2 fruit fly cellular contexts compared by ENCODE assay signal in the genomic region with DNA sequence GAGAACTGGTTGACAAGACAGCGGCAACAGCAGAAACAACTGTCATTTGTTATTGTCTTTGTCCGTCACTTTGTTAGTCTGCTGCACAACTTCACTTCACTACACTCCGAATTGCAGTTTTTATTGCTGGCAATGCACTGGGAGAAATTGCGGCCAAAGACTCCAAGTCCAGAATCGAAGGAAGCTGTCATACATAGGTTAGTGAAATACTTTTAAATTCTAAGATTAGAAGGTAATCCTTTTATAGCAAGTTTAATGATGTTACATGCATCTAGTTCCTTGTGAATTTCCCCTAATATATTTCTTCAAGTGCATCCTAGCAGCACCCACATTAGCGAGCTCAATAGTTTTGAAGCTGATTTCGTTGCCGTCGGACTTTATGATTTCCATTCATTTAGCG.
A peak's percentile ranks its signal among the peaks of the same experiment; 100 is the strongest.
TF ChIP-seq lines count a peak whose summit lies in the region.

No protein-coding gene starts in this region.

TF ChIP-seq in whole organism, embryonic, 481 proteins besides CTCF, POLR2A, EP300 and RAD21 (continued from another document and continues in another):
- TF ChIP-seq Ets65A (GFP tag; lab: Kevin White, UChicago): no peak
- TF ChIP-seq CG6854 (GFP tag; optimal IDR thresholded peaks at IDR 0.05; lab: Kevin White, UChicago): no peak
- no peak for TF ChIP-seq Hr39 (optimal IDR thresholded peaks at IDR 0.05; lab: Kevin White, UChicago)
- TF ChIP-seq D19B (GFP tag; optimal IDR thresholded peaks at IDR 0.05; lab: Kevin White, UChicago): no peak
- peak; percentile 19 for TF ChIP-seq CG30431 (GFP tag; optimal IDR thresholded peaks at IDR 0.05; lab: Kevin White, UChicago)
- peak; percentile 37 for TF ChIP-seq trem (tag; optimal IDR thresholded peaks at IDR 0.05; lab: Kevin White, UChicago)
- TF ChIP-seq CG16779 (GFP tag; IDR thresholded peaks at IDR 0.05; lab: Robert Waterston, UW): no peak
- peak; percentile 57 for TF ChIP-seq NC2β (GFP tag; optimal IDR thresholded peaks at IDR 0.05; lab: Kevin White, UChicago)
- peak; percentile 23 to 65 for TF ChIP-seq bsh (GFP tag; optimal IDR thresholded peaks at IDR 0.05; lab: Kevin White, UChicago)
- TF ChIP-seq Sox100B (GFP tag; optimal IDR thresholded peaks at IDR 0.05; lab: Kevin White, UChicago): peak; percentile 58
- TF ChIP-seq Hr51 (GFP tag; optimal IDR thresholded peaks at IDR 0.05; lab: Kevin White, UChicago): peak in 1 of 2 experiments; percentile 42
- no peak for TF ChIP-seq pan (optimal IDR thresholded peaks at IDR 0.05; lab: Kevin White, UChicago)
- peak in 1 of 2 experiments; percentile 41 for TF ChIP-seq pan (GFP tag; optimal IDR thresholded peaks at IDR 0.05 in 1 of 2, IDR thresholded peaks at IDR 0.05 in 1 of 2)
- TF ChIP-seq Abd-B (GFP tag; optimal IDR thresholded peaks at IDR 0.05; lab: Kevin White, UChicago): peak; percentile 19
- peak in 1 of 2 experiments; percentile 25 for TF ChIP-seq dpn (GFP tag; optimal IDR thresholded peaks at IDR 0.05; lab: Kevin White, UChicago)
- TF ChIP-seq bowl (GFP tag; IDR thresholded peaks at IDR 0.05; lab: Robert Waterston, UW): no peak
- 0 out of 2 replicates have a peak, but pooled peaks have one; percentile 27 for TF ChIP-seq CG31441 (GFP tag; IDR thresholded peaks at IDR 0.05; lab: Robert Waterston, UW)
- TF ChIP-seq Spps (tag; optimal IDR thresholded peaks at IDR 0.05; lab: Kevin White, UChicago): peak; percentile 45
- TF ChIP-seq tap (tag; optimal IDR thresholded peaks at IDR 0.05; lab: Kevin White, UChicago): no peak
- no peak for TF ChIP-seq ro (GFP tag; IDR thresholded peaks at IDR 0.05; lab: Robert Waterston, UW)
- peak; percentile 65 for TF ChIP-seq ATbp (GFP tag; optimal IDR thresholded peaks at IDR 0.05; lab: Kevin White, UChicago)
- peak; percentile 70 for TF ChIP-seq CG1603 (tag; optimal IDR thresholded peaks at IDR 0.05; lab: Kevin White, UChicago)
- TF ChIP-seq amos (GFP tag; IDR thresholded peaks at IDR 0.05; lab: Robert Waterston, UW; ENCODE audit: partially characterized antibody): no peak
- no peak for TF ChIP-seq Atf3 (GFP tag; optimal IDR thresholded peaks at IDR 0.05; lab: Kevin White, UChicago)
- TF ChIP-seq Hr3 (GFP tag; optimal IDR thresholded peaks at IDR 0.05; lab: Kevin White, UChicago): no peak
- 0 out of 3 replicates have a peak, but pooled peaks have one; percentile 21 for TF ChIP-seq row (GFP tag; IDR thresholded peaks at IDR 0.05; lab: Robert Waterston, UW)
- TF ChIP-seq Stat92E (GFP tag; optimal IDR thresholded peaks at IDR 0.05; lab: Kevin White, UChicago): no peak
- TF ChIP-seq fd102C (GFP tag; optimal IDR thresholded peaks at IDR 0.05; lab: Kevin White, UChicago): peak; percentile 18
- TF ChIP-seq gsb-n (tag; optimal IDR thresholded peaks at IDR 0.05; lab: Kevin White, UChicago): peak; percentile 3
- peak; percentile 52; the same call in 2 of the 3 replicates for TF ChIP-seq dysf (GFP tag; IDR thresholded peaks at IDR 0.05; lab: Robert Waterston, UW)
- TF ChIP-seq Ptx1 (GFP tag; IDR thresholded peaks at IDR 0.05; lab: Robert Waterston, UW): peak; percentile 44; the same call in 1 of the 2 replicates
- peak; percentile 59; the same call in 1 of the 2 replicates for TF ChIP-seq Awh (GFP tag; IDR thresholded peaks at IDR 0.05; lab: Robert Waterston, UW)
- TF ChIP-seq CG14667 (GFP tag; IDR thresholded peaks at IDR 0.05; lab: Robert Waterston, UW): no peak; the same call in 1 of the 2 replicates
- TF ChIP-seq CG13894 (tag; optimal IDR thresholded peaks at IDR 0.05; lab: Kevin White, UChicago): no peak
- TF ChIP-seq CG10431 (GFP tag; optimal IDR thresholded peaks at IDR 0.05; lab: Kevin White, UChicago): no peak
- peak; percentile 25 for TF ChIP-seq gcm (GFP tag; optimal IDR thresholded peaks at IDR 0.05; lab: Kevin White, UChicago)
- no peak for TF ChIP-seq Trl (optimal IDR thresholded peaks at IDR 0.05; lab: Kevin White, UChicago)
- TF ChIP-seq Trl (GFP tag; optimal IDR thresholded peaks at IDR 0.05; lab: Kevin White, UChicago): no peak
- TF ChIP-seq Oaz (GFP tag; IDR thresholded peaks at IDR 0.05; lab: Robert Waterston, UW): no peak
- TF ChIP-seq CG2120 (GFP tag; optimal IDR thresholded peaks at IDR 0.05; lab: Kevin White, UChicago): no peak
- TF ChIP-seq CG9215 (GFP tag; IDR thresholded peaks at IDR 0.05; lab: Robert Waterston, UW): no peak
- peak; percentile 12 for TF ChIP-seq Sry-β (GFP tag; optimal IDR thresholded peaks at IDR 0.05; lab: Kevin White, UChicago)
- no peak for TF ChIP-seq CG7745 (tag; optimal IDR thresholded peaks at IDR 0.05; lab: Kevin White, UChicago)
- TF ChIP-seq Eip74EF (GFP tag; optimal IDR thresholded peaks at IDR 0.05; lab: Kevin White, UChicago): no peak
- peak; percentile 39 for TF ChIP-seq lab (GFP tag; optimal IDR thresholded peaks at IDR 0.05; lab: Kevin White, UChicago)
- peak; percentile 32 for TF ChIP-seq CG8924 (tag; optimal IDR thresholded peaks at IDR 0.05; lab: Kevin White, UChicago)
- TF ChIP-seq Asciz (GFP tag; optimal IDR thresholded peaks at IDR 0.05; lab: Kevin White, UChicago): peak; percentile 49
- peak; percentile 39 for TF ChIP-seq vvl (GFP tag; IDR thresholded peaks at IDR 0.05; lab: Robert Waterston, UW)
- no peak for TF ChIP-seq sc (optimal IDR thresholded peaks at IDR 0.05; lab: Kevin White, UChicago)
- peak; percentile 19 for TF ChIP-seq sc (GFP tag; optimal IDR thresholded peaks at IDR 0.05; lab: Kevin White, UChicago)
- TF ChIP-seq unpg (GFP tag; optimal IDR thresholded peaks at IDR 0.05; lab: Kevin White, UChicago): peak; percentile 49
- peak; percentile 5 for TF ChIP-seq jumu (GFP tag; optimal IDR thresholded peaks at IDR 0.05; lab: Kevin White, UChicago)
- no peak for TF ChIP-seq Hmr (GFP tag; optimal IDR thresholded peaks at IDR 0.05; lab: Kevin White, UChicago)
- no peak for TF ChIP-seq crol (GFP tag; IDR thresholded peaks at IDR 0.05; lab: Robert Waterston, UW)
- TF ChIP-seq CG13775 (GFP tag; optimal IDR thresholded peaks at IDR 0.05; lab: Kevin White, UChicago): no peak
- TF ChIP-seq Hmx (GFP tag; optimal IDR thresholded peaks at IDR 0.05; lab: Kevin White, UChicago): no peak
- TF ChIP-seq pfk (GFP tag; optimal IDR thresholded peaks at IDR 0.05; lab: Kevin White, UChicago): no peak
- TF ChIP-seq Optix (GFP tag; IDR thresholded peaks at IDR 0.05; lab: Robert Waterston, UW): peak; percentile 37; the same call in 1 of the 3 replicates
- TF ChIP-seq CG33213 (GFP tag; optimal IDR thresholded peaks at IDR 0.05; lab: Kevin White, UChicago): peak; percentile 8
- peak; percentile 37 for TF ChIP-seq btn (GFP tag; optimal IDR thresholded peaks at IDR 0.05; lab: Kevin White, UChicago)
- TF ChIP-seq Elba2 (GFP tag; optimal IDR thresholded peaks at IDR 0.05; lab: Kevin White, UChicago): no peak
- no peak for TF ChIP-seq CG7928 (GFP tag; optimal IDR thresholded peaks at IDR 0.05; lab: Kevin White, UChicago)
- TF ChIP-seq CG10654 (GFP tag; optimal IDR thresholded peaks at IDR 0.05; lab: Kevin White, UChicago): peak; percentile 20
- no peak for TF ChIP-seq CG7987 (GFP tag; optimal IDR thresholded peaks at IDR 0.05; lab: Kevin White, UChicago)

TF ChIP-seq in whole organism, prepupa, 60 proteins besides CTCF, POLR2A, EP300 and RAD21 (continued from another document):
- TF ChIP-seq salr (GFP tag; optimal IDR thresholded peaks at IDR 0.05; lab: Kevin White, UChicago) (peak in 1 of 2 experiments; percentile 72), Sox14 (GFP tag; optimal IDR thresholded peaks at IDR 0.05; lab: Kevin White, UChicago) (peak; percentile 80), CG1621 (tag; optimal IDR thresholded peaks at IDR 0.05; lab: Kevin White, UChicago) (peak; percentile 61), CG7368 (GFP tag; optimal IDR thresholded peaks at IDR 0.05; lab: Kevin White, UChicago) (peak; percentile 76), CG8632 (GFP tag; optimal IDR thresholded peaks at IDR 0.05; lab: Kevin White, UChicago) (peak; percentile 53), dac (GFP tag; optimal IDR thresholded peaks at IDR 0.05; lab: Kevin White, UChicago) (peak; percentile 81), CG34406 (GFP tag; optimal IDR thresholded peaks at IDR 0.05; lab: Kevin White, UChicago) (peak; percentile 74), CG3919 (GFP tag; optimal IDR thresholded peaks at IDR 0.05; lab: Kevin White, UChicago) (peak; percentile 88), achi (GFP tag; optimal IDR thresholded peaks at IDR 0.05; lab: Kevin White, UChicago) (peak; percentile 77), Gug (GFP tag; IDR thresholded peaks at IDR 0.05; lab: Robert Waterston, UW) (peak; percentile 88), Hr38 (GFP tag; optimal IDR thresholded peaks at IDR 0.05; lab: Kevin White, UChicago) (no peak), CG16779 (tag; optimal IDR thresholded peaks at IDR 0.05; lab: Kevin White, UChicago) (peak; percentile 58), esn (GFP tag; optimal IDR thresholded peaks at IDR 0.05; lab: Kevin White, UChicago) (peak; percentile 70), CG11762 (GFP tag; optimal IDR thresholded peaks at IDR 0.05; lab: Kevin White, UChicago; ENCODE audit: insufficient read depth) (peak; percentile 72), fkh (GFP tag; optimal IDR thresholded peaks at IDR 0.05; lab: Kevin White, UChicago) (no peak), net (GFP tag; optimal IDR thresholded peaks at IDR 0.05; lab: Kevin White, UChicago) (peak; percentile 86), Met (GFP tag; optimal IDR thresholded peaks at IDR 0.05; lab: Kevin White, UChicago) (peak; percentile 64), CG6163 (GFP tag; IDR thresholded peaks at IDR 0.05; lab: Robert Waterston, UW) (peak; percentile 94), Ets21C (GFP tag; optimal IDR thresholded peaks at IDR 0.05; lab: Kevin White, UChicago) (peak; percentile 50), lz (GFP tag; optimal IDR thresholded peaks at IDR 0.05; lab: Kevin White, UChicago) (peak; percentile 70), CG3032 (tag; optimal IDR thresholded peaks at IDR 0.05; lab: Kevin White, UChicago) (peak; percentile 66), svp (GFP tag; lab: Kevin White, UChicago) (peak; percentile 85), ss (GFP tag; optimal IDR thresholded peaks at IDR 0.05; lab: Kevin White, UChicago) (peak; percentile 35 to 42), CG15336 (GFP tag; IDR thresholded peaks at IDR 0.05; lab: Robert Waterston, UW) (peak; percentile 92), CG6808 (GFP tag; optimal IDR thresholded peaks at IDR 0.05; lab: Kevin White, UChicago) (peak; percentile 70), Eip75B (GFP tag; optimal IDR thresholded peaks at IDR 0.05; lab: Kevin White, UChicago) (peak; percentile 77), fd59A (GFP tag; optimal IDR thresholded peaks at IDR 0.05; lab: Kevin White, UChicago) (peak; percentile 54), spab (GFP tag; optimal IDR thresholded peaks at IDR 0.05; lab: Kevin White, UChicago) (peak; percentile 69), vri (GFP tag; optimal IDR thresholded peaks at IDR 0.05; lab: Kevin White, UChicago) (no peak), CG31627 (GFP tag; optimal IDR thresholded peaks at IDR 0.05; lab: Kevin White, UChicago) (peak; percentile 62), Blimp-1 (GFP tag; optimal IDR thresholded peaks at IDR 0.05; lab: Kevin White, UChicago) (no peak), CG10631 (GFP tag; optimal IDR thresholded peaks at IDR 0.05; lab: Kevin White, UChicago) (peak; percentile 74), CG6792 (GFP tag; optimal IDR thresholded peaks at IDR 0.05; lab: Kevin White, UChicago) (peak; percentile 71), CG4318 (GFP tag; optimal IDR thresholded peaks at IDR 0.05; lab: Kevin White, UChicago) (peak; percentile 85), eg (GFP tag; IDR thresholded peaks at IDR 0.05; lab: Robert Waterston, UW) (peak; percentile 94), Eip78C (GFP tag; lab: Kevin White, UChicago) (peak; percentile 95), Sox102F (GFP tag; optimal IDR thresholded peaks at IDR 0.05; lab: Kevin White, UChicago) (peak; percentile 62), pdm3 (GFP tag; optimal IDR thresholded peaks at IDR 0.05; lab: Kevin White, UChicago) (peak; percentile 83), Hr4 (GFP tag; optimal IDR thresholded peaks at IDR 0.05; lab: Kevin White, UChicago) (peak; percentile 95)
